Worm (Caenorhabditis elegans) whole organism, mixed stage, embryonic: Measurements from ENCODE around the gene phb-2.

ENCODE experiments used
- M03D4.4 ChIP-seq: sonication (generic microtip); optimal IDR thresholded peaks from 2 replicates; lab custom pipeline; 2017; ENCODE audit warnings: mild to moderate bottlenecking, missing genetic modification characterization, missing compliant biosample characterization
- blmp-1 ChIP-seq: fragments of 150-350 bp; optimal IDR thresholded peaks from 2 replicates; lab custom pipeline; 2014; ENCODE audit warnings: missing biosample characterization, missing genetic modification characterization
- ceh-39 ChIP-seq: fragments of 150-350 bp; optimal IDR thresholded peaks from 2 replicates; lab custom pipeline; 2014; ENCODE audit warnings: missing biosample characterization, missing genetic modification characterization
- ceh-43 ChIP-seq: fragments of 200-800 bp; sonication (Bioruptor generic); optimal IDR thresholded peaks from 2 replicates; lab custom pipeline; 2018; ENCODE audit warnings: mild to moderate bottlenecking, missing genetic modification characterization, moderate library complexity, missing compliant biosample characterization
- ceh-83 ChIP-seq: fragments of 200-800 bp; sonication (Bioruptor generic); optimal IDR thresholded peaks from 2 replicates; lab custom pipeline; 2018; ENCODE audit warnings: mild to moderate bottlenecking, missing genetic modification characterization, missing compliant biosample characterization
- ces-1 ChIP-seq: fragments of 150-350 bp; optimal IDR thresholded peaks from 2 replicates; lab custom pipeline; 2014; ENCODE audit warnings: missing biosample characterization, missing genetic modification reagents, missing genetic modification characterization
- cnd-1 ChIP-seq: fragments of 200-800 bp; sonication (Bioruptor generic); optimal IDR thresholded peaks from 2 replicates; lab custom pipeline; 2018; ENCODE audit warnings: mild to moderate bottlenecking, missing genetic modification characterization, missing compliant biosample characterization
- drap-1 ChIP-seq: fragments of 200-800 bp; sonication (Bioruptor generic); optimal IDR thresholded peaks from 3 replicates; lab custom pipeline; 2018; ENCODE audit warnings: mild to moderate bottlenecking, missing genetic modification characterization, missing compliant biosample characterization
- elt-1 ChIP-seq: sonication (generic microtip); optimal IDR thresholded peaks from 2 replicates; lab custom pipeline; 2017; ENCODE audit warnings: missing genetic modification characterization, mild to moderate bottlenecking, missing compliant biosample characterization, antibody characterized with exemption, moderate library complexity, borderline replicate concordance; ENCODE audit not compliant: insufficient read depth
- elt-3 ChIP-seq: fragments of 150-350 bp; optimal IDR thresholded peaks from 2 replicates; lab custom pipeline; 2014; ENCODE audit warnings: missing biosample characterization, missing genetic modification characterization
- ham-2 ChIP-seq: fragments of 200-800 bp; sonication (Bioruptor generic); optimal IDR thresholded peaks from 2 replicates; lab custom pipeline; 2018; ENCODE audit warnings: mild to moderate bottlenecking, missing genetic modification characterization, missing compliant biosample characterization
- hlh-1 ChIP-seq: fragments of 150-350 bp; optimal IDR thresholded peaks from 2 replicates; lab custom pipeline; 2014; ENCODE audit warnings: missing biosample characterization, missing genetic modification reagents, missing genetic modification characterization
- lin-13 ChIP-seq: fragments of 150-350 bp; optimal IDR thresholded peaks from 2 replicates; lab custom pipeline; 2014; ENCODE audit warnings: missing biosample characterization, missing genetic modification characterization
- lin-32 ChIP-seq: fragments of 200-800 bp; sonication (Bioruptor generic); optimal IDR thresholded peaks from 2 replicates; lab custom pipeline; 2018; ENCODE audit warnings: mild to moderate bottlenecking, missing genetic modification characterization, missing compliant biosample characterization
- lsy-2 ChIP-seq: fragments of 150-350 bp; optimal IDR thresholded peaks from 2 replicates; lab custom pipeline; 2014; ENCODE audit warnings: missing biosample characterization, missing genetic modification characterization
- mab-5 ChIP-seq: fragments of 150-350 bp; optimal IDR thresholded peaks from 2 replicates; lab custom pipeline; 2014; ENCODE audit warnings: missing biosample characterization, missing genetic modification characterization
- mep-1 ChIP-seq: fragments of 150-350 bp; optimal IDR thresholded peaks from 2 replicates; lab custom pipeline; 2017; ENCODE audit warnings: missing biosample characterization, missing genetic modification reagents, missing genetic modification characterization, inconsistent platforms
- mls-2 ChIP-seq: sonication (generic microtip); optimal IDR thresholded peaks from 2 replicates; lab custom pipeline; 2016; ENCODE audit warnings: mild to moderate bottlenecking, missing genetic modification characterization, moderate library complexity, missing compliant biosample characterization
- nhr-12 ChIP-seq: fragments of 150-350 bp; optimal IDR thresholded peaks from 2 replicates; lab custom pipeline; 2014; ENCODE audit warnings: missing biosample characterization, missing genetic modification characterization
- nhr-2 ChIP-seq: fragments of 150-350 bp; optimal IDR thresholded peaks from 2 replicates; lab custom pipeline; 2014; ENCODE audit warnings: missing biosample characterization, missing genetic modification characterization
- nhr-237 ChIP-seq: fragments of 150-350 bp; optimal IDR thresholded peaks from 2 replicates; lab custom pipeline; 2014; ENCODE audit warnings: missing biosample characterization, missing genetic modification characterization
- nhr-28 ChIP-seq: fragments of 150-350 bp; optimal IDR thresholded peaks from 2 replicates; lab custom pipeline; 2014; ENCODE audit warnings: missing biosample characterization, missing genetic modification characterization
- nhr-76 ChIP-seq: sonication (generic microtip); optimal IDR thresholded peaks from 2 replicates; lab custom pipeline; 2017; ENCODE audit warnings: missing biosample characterization, missing genetic modification characterization
- pha-4 ChIP-seq: fragments of 150-350 bp; optimal IDR thresholded peaks from 2 replicates; lab custom pipeline; 2018; ENCODE audit warnings: missing biosample characterization, missing genetic modification reagents, missing genetic modification characterization
- sem-2 ChIP-seq: fragments of 200-800 bp; sonication (Bioruptor generic); optimal IDR thresholded peaks from 2 replicates; lab custom pipeline; 2018; ENCODE audit warnings: mild to moderate bottlenecking, missing genetic modification characterization, missing compliant biosample characterization
- snpc-4 ChIP-seq: fragments of 150-350 bp; optimal IDR thresholded peaks from 2 replicates; lab custom pipeline; 2014; ENCODE audit warnings: missing biosample characterization, missing genetic modification characterization
- sptf-1 ChIP-seq: sonication (generic microtip); optimal IDR thresholded peaks from 2 replicates; lab custom pipeline; 2017; ENCODE audit warnings: mild to moderate bottlenecking, missing genetic modification characterization, moderate library complexity, missing compliant biosample characterization
- tbx-8 ChIP-seq: fragments of 200-800 bp; sonication (Bioruptor generic); optimal IDR thresholded peaks from 2 replicates; lab custom pipeline; 2018; ENCODE audit warnings: mild to moderate bottlenecking, missing genetic modification characterization, moderate library complexity, missing compliant biosample characterization
- unc-120 ChIP-seq: sonication (generic microtip); optimal IDR thresholded peaks from 2 replicates; lab custom pipeline; 2017; ENCODE audit warnings: missing genetic modification characterization, missing compliant biosample characterization; ENCODE audit not compliant: poor library complexity, severe bottlenecking
- unc-39 ChIP-seq: fragments of 150-350 bp; optimal IDR thresholded peaks from 2 replicates; lab custom pipeline; 2014; ENCODE audit warnings: missing biosample characterization, missing genetic modification characterization
- unc-62 ChIP-seq: fragments of 150-350 bp; optimal IDR thresholded peaks from 2 replicates; lab custom pipeline; 2014; ENCODE audit warnings: missing biosample characterization, missing genetic modification reagents, missing genetic modification characterization
- zip-8 ChIP-seq: fragments of 150-350 bp; optimal IDR thresholded peaks from 2 replicates; lab custom pipeline; 2014; ENCODE audit warnings: missing biosample characterization, missing genetic modification characterization
- ztf-11 ChIP-seq: fragments of 150-350 bp; optimal IDR thresholded peaks from 2 replicates; lab custom pipeline; 2014; ENCODE audit warnings: missing biosample characterization, missing genetic modification characterization

phb-2 gene

ce11 chrII:6219346-6219745 is 31.9 kb upstream of the phb-2 start, which contains the start of gene mks-2:
Gene mks-2 (minus strand): TSS chrII:6219446.
- no peak for TF ChIP-seq nhr-12 (tag; lab: Kevin White, UChicago)
- TF ChIP-seq lsy-2 (tag; lab: Kevin White, UChicago), result no peak
- no peak for TF ChIP-seq ham-2 (GFP tag; lab: Kevin White, UChicago)
- TF ChIP-seq ceh-43 (GFP tag; lab: Kevin White, UChicago), result no peak
- TF ChIP-seq ceh-83 (GFP tag; lab: Kevin White, UChicago), result no peak
- no peak for TF ChIP-seq unc-39 (tag; lab: Kevin White, UChicago)
- TF ChIP-seq mls-2 (tag; lab: Kevin White, UChicago), result no peak
- no peak for TF ChIP-seq unc-120
- TF ChIP-seq hlh-1, result no peak
- no peak for TF ChIP-seq mep-1 (tag; lab: Kevin White, UChicago)
- TF ChIP-seq M03D4.4 (tag; lab: Kevin White, UChicago), result no peak

ce11 chrII:6221470-6221869 is 29.7 kb upstream of the phb-2 start:
- TF ChIP-seq sem-2, result no peak
- no peak for TF ChIP-seq nhr-2 (tag; lab: Kevin White, UChicago)
- TF ChIP-seq unc-120, result no peak
- TF ChIP-seq mep-1 (tag; lab: Kevin White, UChicago), result no peak
- TF ChIP-seq ceh-83 (GFP tag; lab: Kevin White, UChicago), result no peak
- no peak for TF ChIP-seq tbx-8 (GFP tag; lab: Kevin White, UChicago)
- TF ChIP-seq blmp-1 (tag; lab: Kevin White, UChicago), result no peak
- TF ChIP-seq nhr-237 (tag; lab: Kevin White, UChicago), result no peak
- TF ChIP-seq lin-13 (tag; lab: Kevin White, UChicago), result no peak
- no peak for TF ChIP-seq nhr-76 (tag; lab: Kevin White, UChicago)

ce11 chrII:6222558-6222957 is 28.7 kb upstream of the phb-2 start, which contains the start of gene C30B5.6:
Gene C30B5.6 (minus strand): TSS chrII:6222658.
- no peak for TF ChIP-seq mls-2 (tag; lab: Kevin White, UChicago)
- no peak for TF ChIP-seq nhr-28 (tag; lab: Kevin White, UChicago)
- TF ChIP-seq lsy-2 (tag; lab: Kevin White, UChicago), result no peak
- TF ChIP-seq hlh-1, result no peak
- TF ChIP-seq lin-32 (GFP tag; lab: Kevin White, UChicago), result no peak
- TF ChIP-seq pha-4 (tag; lab: Kevin White, UChicago), result no peak
- no peak for TF ChIP-seq elt-3
- no peak for TF ChIP-seq nhr-12 (tag; lab: Kevin White, UChicago)
- TF ChIP-seq ceh-43 (GFP tag; lab: Kevin White, UChicago), result no peak
- no peak for TF ChIP-seq elt-1 (tag; lab: Kevin White, UChicago)
- TF ChIP-seq sptf-1 (tag; lab: Kevin White, UChicago), result no peak
- no peak for TF ChIP-seq mab-5 (tag; lab: Kevin White, UChicago)
- TF ChIP-seq unc-120, result no peak
- no peak for TF ChIP-seq M03D4.4 (tag; lab: Kevin White, UChicago)
- no peak for TF ChIP-seq drap-1 (GFP tag; lab: Kevin White, UChicago)
- TF ChIP-seq mep-1 (tag; lab: Kevin White, UChicago), result no peak
- no peak for TF ChIP-seq ceh-39 (tag; lab: Kevin White, UChicago)

- no peak for TF ChIP-seq sptf-1 (tag; lab: Kevin White, UChicago)
- no peak for TF ChIP-seq blmp-1 (tag; lab: Kevin White, UChicago)
- TF ChIP-seq nhr-237 (tag; lab: Kevin White, UChicago), result no peak
- TF ChIP-seq nhr-76 (tag; lab: Kevin White, UChicago), result no peak
- no peak for TF ChIP-seq lin-32 (GFP tag; lab: Kevin White, UChicago)
- no peak for TF ChIP-seq ham-2 (GFP tag; lab: Kevin White, UChicago)
- TF ChIP-seq lsy-2 (tag; lab: Kevin White, UChicago), result no peak
- TF ChIP-seq pha-4 (tag; lab: Kevin White, UChicago), result no peak
- TF ChIP-seq ces-1 (GFP tag; lab: Kevin White, UChicago), result no peak
- TF ChIP-seq mls-2 (tag; lab: Kevin White, UChicago), result no peak
- no peak for TF ChIP-seq hlh-1
- no peak for TF ChIP-seq zip-8 (tag; lab: Kevin White, UChicago)
- no peak for TF ChIP-seq elt-1 (tag; lab: Kevin White, UChicago)
- no peak for TF ChIP-seq M03D4.4 (tag; lab: Kevin White, UChicago)
- TF ChIP-seq nhr-28 (tag; lab: Kevin White, UChicago), result no peak
- TF ChIP-seq snpc-4 (tag; lab: Kevin White, UChicago), result no peak
Observed at ce11 chrII:6223755-6224154, 27.5 kb upstream of the phb-2 start.

ce11 chrII:6226995-6227394 is 24.2 kb upstream of the phb-2 start, which contains the start of gene srsy-2:
Gene srsy-2 (minus strand): TSS chrII:6227095.
- TF ChIP-seq ham-2 (GFP tag; lab: Kevin White, UChicago), result no peak
- TF ChIP-seq unc-62 (GFP tag; lab: Kevin White, UChicago), result no peak
- no peak for TF ChIP-seq ceh-83 (GFP tag; lab: Kevin White, UChicago)
- TF ChIP-seq nhr-76 (tag; lab: Kevin White, UChicago), result no peak
- no peak for TF ChIP-seq ceh-43 (GFP tag; lab: Kevin White, UChicago)
- TF ChIP-seq ztf-11, result no peak
- no peak for TF ChIP-seq hlh-1
- no peak for TF ChIP-seq snpc-4 (tag; lab: Kevin White, UChicago)
- TF ChIP-seq cnd-1 (tag; lab: Kevin White, UChicago), result no peak
- TF ChIP-seq zip-8 (tag; lab: Kevin White, UChicago), result no peak
- TF ChIP-seq lsy-2 (tag; lab: Kevin White, UChicago), result no peak
- no peak for TF ChIP-seq sem-2
- TF ChIP-seq sptf-1 (tag; lab: Kevin White, UChicago), result no peak
- TF ChIP-seq blmp-1 (tag; lab: Kevin White, UChicago), result no peak
